Fruit fly (Drosophila melanogaster): ENCODE measurements around the gene CG8136.

CG8136 gene

DNA sequence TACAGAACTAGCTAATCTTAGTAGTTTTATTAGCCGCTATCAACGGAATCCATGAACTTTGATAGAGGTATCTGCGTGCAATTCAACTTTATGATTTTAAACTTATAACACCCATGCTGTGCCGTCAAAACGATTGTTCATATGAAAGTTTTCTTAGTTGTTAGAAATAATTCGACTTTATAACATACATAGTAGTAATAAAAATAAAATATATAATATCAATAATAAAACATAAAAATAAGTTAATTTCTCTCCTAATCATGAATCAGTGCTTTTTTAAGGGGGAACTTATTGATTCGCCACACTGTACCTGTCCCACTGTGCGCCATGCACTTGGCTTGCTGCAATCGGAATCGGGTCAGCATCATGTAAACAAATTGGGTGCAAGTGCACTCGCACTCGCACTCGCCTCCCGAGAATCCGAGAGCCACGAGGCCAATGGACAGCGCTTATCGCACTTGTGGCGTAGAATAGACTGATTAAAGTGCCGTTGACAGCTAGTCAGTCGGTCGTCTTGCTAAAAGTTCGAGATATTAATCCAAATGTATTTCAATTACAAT lies 9.2 kb upstream of the CG8136 start:
- peak; percentile 21 for TF ChIP-seq Met (GFP tag; optimal IDR thresholded peaks at IDR 0.05)
- TF ChIP-seq CG9139 (GFP tag; optimal IDR thresholded peaks at IDR 0.05): no peak
- TF ChIP-seq CG7368 (GFP tag; optimal IDR thresholded peaks at IDR 0.05): no peak
- TF ChIP-seq CG6276 (GFP tag; optimal IDR thresholded peaks at IDR 0.05): peak; percentile 7
- TF ChIP-seq CG3032 (tag; optimal IDR thresholded peaks at IDR 0.05): no peak
- TF ChIP-seq esn (GFP tag; optimal IDR thresholded peaks at IDR 0.05): no peak
- TF ChIP-seq Gug (GFP tag; IDR thresholded peaks at IDR 0.05): no peak
- no peak for TF ChIP-seq CG4318 (GFP tag; optimal IDR thresholded peaks at IDR 0.05)
- TF ChIP-seq fd59A (GFP tag; optimal IDR thresholded peaks at IDR 0.05): no peak
- TF ChIP-seq pdm3 (GFP tag; optimal IDR thresholded peaks at IDR 0.05): no peak
- no peak for TF ChIP-seq acj6 (GFP tag; optimal IDR thresholded peaks at IDR 0.05)
- no peak for TF ChIP-seq Blimp-1 (GFP tag; optimal IDR thresholded peaks at IDR 0.05)
- TF ChIP-seq Eip75B (GFP tag; optimal IDR thresholded peaks at IDR 0.05): peak; percentile 34
- TF ChIP-seq CG6163 (GFP tag; IDR thresholded peaks at IDR 0.05): peak; percentile 76
- TF ChIP-seq Lpt (GFP tag; optimal IDR thresholded peaks at IDR 0.05): no peak
- no peak for TF ChIP-seq cyc (GFP tag; optimal IDR thresholded peaks at IDR 0.05)
- peak; percentile 42 for TF ChIP-seq vri (GFP tag; optimal IDR thresholded peaks at IDR 0.05)
- no peak for TF ChIP-seq Smox (GFP tag; optimal IDR thresholded peaks at IDR 0.05)
- TF ChIP-seq spab (GFP tag; optimal IDR thresholded peaks at IDR 0.05): no peak
- no peak for TF ChIP-seq CG10669 (GFP tag; optimal IDR thresholded peaks at IDR 0.05)
- peak; percentile 15 for TF ChIP-seq CG16779 (tag; optimal IDR thresholded peaks at IDR 0.05)
- no peak for TF ChIP-seq ss (GFP tag; optimal IDR thresholded peaks at IDR 0.05)
- TF ChIP-seq lz (GFP tag; optimal IDR thresholded peaks at IDR 0.05): no peak
- no peak for TF ChIP-seq CG31627 (GFP tag; optimal IDR thresholded peaks at IDR 0.05)
- TF ChIP-seq CG8632 (GFP tag; optimal IDR thresholded peaks at IDR 0.05): no peak
- TF ChIP-seq Eip93F (GFP tag; optimal IDR thresholded peaks at IDR 0.05): peak; percentile 2
- TF ChIP-seq CG6854 (GFP tag; optimal IDR thresholded peaks at IDR 0.05): no peak
- no peak for TF ChIP-seq CG11762 (GFP tag; optimal IDR thresholded peaks at IDR 0.05; ENCODE audit: insufficient read depth)
- peak; percentile 19; the same call in 1 of the 2 replicates for TF ChIP-seq CG15336 (GFP tag; IDR thresholded peaks at IDR 0.05)
- no peak for TF ChIP-seq Sox15 (GFP tag; optimal IDR thresholded peaks at IDR 0.05)
- TF ChIP-seq Sox102F (GFP tag; optimal IDR thresholded peaks at IDR 0.05): no peak
- no peak for TF ChIP-seq CG11294 (GFP tag; IDR thresholded peaks at IDR 0.05)
- no peak for TF ChIP-seq Ets96B (tag; optimal IDR thresholded peaks at IDR 0.05)
- no peak for TF ChIP-seq OdsH (GFP tag; optimal IDR thresholded peaks at IDR 0.05)
- TF ChIP-seq CG11902 (GFP tag; optimal IDR thresholded peaks at IDR 0.05): no peak
- no peak for TF ChIP-seq fkh (GFP tag; optimal IDR thresholded peaks at IDR 0.05)
- TF ChIP-seq Sox14 (GFP tag; optimal IDR thresholded peaks at IDR 0.05): no peak
- TF ChIP-seq Hr4 (GFP tag; optimal IDR thresholded peaks at IDR 0.05): no peak
- no peak for TF ChIP-seq CG32006 (GFP tag; optimal IDR thresholded peaks at IDR 0.05)
- TF ChIP-seq Ets21C (GFP tag; optimal IDR thresholded peaks at IDR 0.05): no peak
- TF ChIP-seq eg (GFP tag; IDR thresholded peaks at IDR 0.05): no peak
- no peak for TF ChIP-seq CG6792 (GFP tag; optimal IDR thresholded peaks at IDR 0.05)
- TF ChIP-seq svp (GFP tag): peak; percentile 92
- TF ChIP-seq CG8119 (GFP tag; IDR thresholded peaks at IDR 0.05): peak; percentile 24; the same call in 2 of the 3 replicates
- no peak for TF ChIP-seq CG8319 (GFP tag; optimal IDR thresholded peaks at IDR 0.05)
- TF ChIP-seq topi (GFP tag; optimal IDR thresholded peaks at IDR 0.05): no peak
- peak; percentile 42 for TF ChIP-seq Eip78C (GFP tag)
- no peak for TF ChIP-seq Hr39 (GFP tag; optimal IDR thresholded peaks at IDR 0.05)
- no peak for TF ChIP-seq CG6808 (GFP tag; optimal IDR thresholded peaks at IDR 0.05)
- TF ChIP-seq dac (GFP tag; optimal IDR thresholded peaks at IDR 0.05): no peak
- TF ChIP-seq net (GFP tag; optimal IDR thresholded peaks at IDR 0.05): peak; percentile 8
- no peak for TF ChIP-seq achi (GFP tag; optimal IDR thresholded peaks at IDR 0.05)
- no peak for TF ChIP-seq Hr38 (GFP tag; optimal IDR thresholded peaks at IDR 0.05)
